Fruit fly (Drosophila melanogaster) whole organism, prepupa: Measurements from ENCODE around the gene NimC2.

Source experiments
- CG11294 ChIP-seq: fragments of 200-800 bp; sonication (Bioruptor generic); IDR thresholded peaks from 2 replicates; pipeline ENCODE4 v1.3.6; 2022; ENCODE audit warnings: missing biosample characterization, missing genetic modification characterization
- CG11762 ChIP-seq: fragments of 200-800 bp; sonication (Bioruptor generic); optimal IDR thresholded peaks from 3 replicates; lab custom pipeline; 2016; ENCODE audit warnings: missing biosample characterization, missing genetic modification characterization; ENCODE audit not compliant: insufficient read depth
- CG6276 ChIP-seq: fragments of 200-800 bp; sonication (Bioruptor generic); optimal IDR thresholded peaks from 2 replicates; lab custom pipeline; 2017; ENCODE audit warnings: missing biosample characterization, mild to moderate bottlenecking, missing genetic modification characterization
- CG8119 ChIP-seq: fragments of 200-800 bp; sonication (Bioruptor generic); IDR thresholded peaks from 3 replicates; pipeline ENCODE4 v1.3.6; 2022; ENCODE audit warnings: missing biosample characterization, missing genetic modification characterization
- Gug ChIP-seq: fragments of 200-800 bp; sonication (Bioruptor generic); IDR thresholded peaks from 2 replicates; pipeline ENCODE4 v1.3.6; 2022; ENCODE audit warnings: missing biosample characterization, missing genetic modification characterization
- Sox14 ChIP-seq: fragments of 200-800 bp; sonication (Bioruptor generic); optimal IDR thresholded peaks from 3 replicates; lab custom pipeline; 2016; ENCODE audit warnings: missing biosample characterization, missing genetic modification characterization

DNA sequence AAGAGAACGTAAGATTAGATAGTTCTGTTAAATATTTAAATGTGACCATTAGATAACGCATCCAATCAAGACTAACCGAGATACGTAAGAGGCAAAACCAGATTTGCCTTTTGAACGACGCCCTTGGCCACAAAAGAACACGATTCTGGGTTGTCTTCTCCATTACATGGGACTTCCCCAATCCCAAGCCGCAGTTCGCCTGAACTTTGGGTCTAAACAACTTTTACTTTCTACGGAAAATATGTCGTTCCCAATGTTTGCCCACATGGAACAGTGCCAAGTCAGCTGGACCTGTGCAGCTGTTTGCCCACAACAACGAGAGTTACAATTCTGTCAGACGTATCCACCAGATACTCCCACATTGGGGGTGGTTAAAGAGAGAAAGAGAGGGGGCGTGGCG is 30.1 kb upstream of the NimC2 start:
- TF ChIP-seq Sox14 (GFP tag; lab: Kevin White, UChicago) (no peak), Gug (no peak), CG11762 (GFP tag; lab: Kevin White, UChicago) (no peak), CG8119 (GFP tag; lab: Robert Waterston, UW) (no peak), CG6276 (GFP tag; lab: Kevin White, UChicago) (no peak), CG11294 (GFP tag; lab: Robert Waterston, UW) (no peak)
